Fruit fly (Drosophila melanogaster) whole organism, embryonic: ENCODE measurements around the gene Dlip1.

Experiments used
- Adf1 ChIP-seq: fragments of 200-800 bp; sonication (Bioruptor generic); IDR thresholded peaks from 2 replicates; pipeline ENCODE4 v1.3.6; 2022; ENCODE audit warnings: missing biosample characterization, missing genetic modification characterization
- Antp ChIP-seq: fragments of 200-800 bp; sonication (Bioruptor generic); optimal IDR thresholded peaks from 3 replicates; lab custom pipeline; 2016; ENCODE audit warnings: missing biosample characterization, missing genetic modification characterization
- Atf6 ChIP-seq: fragments of 200-800 bp; sonication (Bioruptor generic); IDR thresholded peaks from 2 replicates; pipeline ENCODE4 v1.3.6; 2022; ENCODE audit warnings: missing biosample characterization, missing genetic modification characterization
- Blimp-1 ChIP-seq: fragments of 200-800 bp; sonication (Bioruptor generic); optimal IDR thresholded peaks from 3 replicates; lab custom pipeline; 2018; ENCODE audit warnings: missing biosample characterization, missing genetic modification characterization, mild to moderate bottlenecking, moderate library complexity, missing genetic modification reagents
- CG10543 ChIP-seq: fragments of 200-800 bp; sonication (Bioruptor generic); optimal IDR thresholded peaks from 3 replicates; lab custom pipeline; 2017; ENCODE audit warnings: missing biosample characterization, mild to moderate bottlenecking, missing genetic modification characterization, moderate library complexity
- CG10959 ChIP-seq: fragments of 200-800 bp; sonication (Bioruptor generic); IDR thresholded peaks from 2 replicates; pipeline ENCODE4 v1.3.6; 2022; ENCODE audit warnings: missing biosample characterization, missing genetic modification characterization
- CG11085 ChIP-seq: fragments of 200-800 bp; sonication (Bioruptor generic); IDR thresholded peaks from 2 replicates; pipeline ENCODE4 v1.3.6; 2022; ENCODE audit warnings: missing biosample characterization, missing genetic modification characterization
- CG11247 ChIP-seq: fragments of 200-800 bp; sonication (Bioruptor generic); IDR thresholded peaks from 2 replicates; pipeline ENCODE4 v1.3.6; 2022; ENCODE audit warnings: missing biosample characterization, missing genetic modification characterization
- CG12659 ChIP-seq: fragments of 200-800 bp; sonication (Bioruptor generic); optimal IDR thresholded peaks from 3 replicates; lab custom pipeline; 2017; ENCODE audit warnings: mild to moderate bottlenecking, missing biosample characterization, missing genetic modification reagents, missing genetic modification characterization
- CG13296 ChIP-seq: fragments of 200-800 bp; sonication (Bioruptor generic); optimal IDR thresholded peaks from 3 replicates; lab custom pipeline; 2018; ENCODE audit warnings: missing biosample characterization, mild to moderate bottlenecking, missing genetic modification characterization
- CG17361 ChIP-seq: fragments of 200-800 bp; sonication (Bioruptor generic); IDR thresholded peaks from 3 replicates; pipeline ENCODE4 v1.3.6; 2022; ENCODE audit warnings: missing biosample characterization, missing genetic modification characterization
- CG17802 ChIP-seq: fragments of 200-800 bp; sonication (Bioruptor generic); optimal IDR thresholded peaks from 2 replicates; lab custom pipeline; 2018; ENCODE audit warnings: missing biosample characterization, mild to moderate bottlenecking, missing genetic modification characterization, moderate library complexity
- CG30020 ChIP-seq: fragments of 200-800 bp; optimal IDR thresholded peaks from 2 replicates; lab custom pipeline; 2019; ENCODE audit warnings: missing biosample characterization, mild to moderate bottlenecking, missing genetic modification characterization, moderate library complexity
- CG32532 ChIP-seq: fragments of 200-800 bp; sonication (Bioruptor generic); IDR thresholded peaks from 2 replicates; pipeline ENCODE4 v1.3.6; 2022; ENCODE audit warnings: missing biosample characterization, missing genetic modification characterization
- CG34376 ChIP-seq: fragments of 200-800 bp; sonication (Bioruptor generic); optimal IDR thresholded peaks from 2 replicates; lab custom pipeline; 2018; ENCODE audit warnings: missing biosample characterization, mild to moderate bottlenecking, missing genetic modification characterization
- CG3995 ChIP-seq: fragments of 200-800 bp; sonication (Bioruptor generic); optimal IDR thresholded peaks from 3 replicates; lab custom pipeline; 2016; ENCODE audit warnings: missing biosample characterization, missing genetic modification characterization
- CG4617 ChIP-seq: fragments of 200-800 bp; sonication (Bioruptor generic); optimal IDR thresholded peaks from 3 replicates; lab custom pipeline; 2016; ENCODE audit warnings: missing biosample characterization, missing genetic modification characterization, borderline replicate concordance
- CG6765 ChIP-seq: fragments of 200-800 bp; sonication (Bioruptor generic); optimal IDR thresholded peaks from 3 replicates; lab custom pipeline; 2017; ENCODE audit warnings: missing biosample characterization, mild to moderate bottlenecking, missing genetic modification characterization
- D19A ChIP-seq: fragments of 200-800 bp; optimal IDR thresholded peaks from 3 replicates; lab custom pipeline; 2019; ENCODE audit warnings: missing biosample characterization, mild to moderate bottlenecking, missing genetic modification characterization, moderate library complexity
- Deaf1 ChIP-seq: fragments of 200-800 bp; optimal IDR thresholded peaks from 3 replicates; lab custom pipeline; 2019; ENCODE audit warnings: missing biosample characterization, mild to moderate bottlenecking, missing genetic modification characterization, moderate library complexity
- Dek ChIP-seq: fragments of 200-800 bp; sonication (Bioruptor generic); optimal IDR thresholded peaks from 3 replicates; lab custom pipeline; 2019; ENCODE audit warnings: missing biosample characterization, mild to moderate bottlenecking, missing genetic modification characterization, moderate library complexity
- Dip3 ChIP-seq: fragments of 200-800 bp; sonication (Bioruptor generic); optimal IDR thresholded peaks from 3 replicates; lab custom pipeline; 2016; ENCODE audit warnings: missing biosample characterization, missing genetic modification characterization
- Dp ChIP-seq: fragments of 200-800 bp; sonication (Bioruptor generic); optimal IDR thresholded peaks from 2 replicates; lab custom pipeline; 2018; ENCODE audit warnings: missing biosample characterization, mild to moderate bottlenecking, missing genetic modification characterization, moderate library complexity
- ERR ChIP-seq: fragments of 200-800 bp; sonication (Bioruptor generic); optimal IDR thresholded peaks from 2 replicates; lab custom pipeline; 2016; ENCODE audit warnings: missing biosample characterization, missing genetic modification characterization
- Ets97D ChIP-seq: fragments of 200-800 bp; sonication (Bioruptor generic); optimal IDR thresholded peaks from 3 replicates; lab custom pipeline; 2016; ENCODE audit warnings: missing biosample characterization, missing genetic modification characterization
- Kr ChIP-seq: fragments of 200-800 bp; sonication (Bioruptor generic); optimal IDR thresholded peaks from 2 replicates; lab custom pipeline; 2017; ENCODE audit warnings: missing biosample characterization, mild to moderate bottlenecking, missing genetic modification characterization
- Mes4 ChIP-seq: fragments of 200-800 bp; sonication (Bioruptor generic); optimal IDR thresholded peaks from 2 replicates; lab custom pipeline; 2016; ENCODE audit warnings: missing biosample characterization, missing genetic modification characterization
- PHDP ChIP-seq: fragments of 200-800 bp; sonication (Bioruptor generic); optimal IDR thresholded peaks from 3 replicates; lab custom pipeline; 2018; ENCODE audit warnings: missing biosample characterization, mild to moderate bottlenecking, missing genetic modification characterization, moderate library complexity
- Spps ChIP-seq: fragments of 200-800 bp; sonication (Bioruptor generic); optimal IDR thresholded peaks from 2 replicates; lab custom pipeline; 2018; ENCODE audit warnings: missing biosample characterization, mild to moderate bottlenecking, missing genetic modification characterization
- Xrp1 ChIP-seq: fragments of 200-800 bp; sonication (Bioruptor generic); IDR thresholded peaks from 2 replicates; pipeline ENCODE4 v1.3.6; 2022; ENCODE audit warnings: missing biosample characterization, missing genetic modification characterization
- ase ChIP-seq: fragments of 200-800 bp; sonication (Bioruptor generic); IDR thresholded peaks from 3 replicates; pipeline ENCODE4 v1.3.6; 2022; ENCODE audit warnings: missing biosample characterization, missing genetic modification characterization
- bcd ChIP-seq: fragments of 200-800 bp; sonication (Bioruptor generic); optimal IDR thresholded peaks from 2 replicates; lab custom pipeline; 2017; ENCODE audit warnings: missing biosample characterization, mild to moderate bottlenecking, missing genetic modification characterization
- bowl ChIP-seq: fragments of 200-800 bp; sonication (Bioruptor generic); IDR thresholded peaks from 2 replicates; pipeline ENCODE4 v1.3.6; 2022; ENCODE audit warnings: missing biosample characterization, missing genetic modification characterization
- br ChIP-seq: fragments of >200 bp; optimal IDR thresholded peaks from 2 replicates; lab custom pipeline; 2017
- croc ChIP-seq: fragments of 200-800 bp; sonication (Bioruptor generic); conservative IDR thresholded peaks from 3 replicates; pipeline ENCODE4 v1.3.6; 2022; ENCODE audit warnings: missing biosample characterization, missing genetic modification characterization
- inv ChIP-seq: fragments of 200-800 bp; sonication (Bioruptor generic); IDR thresholded peaks from 2 replicates; pipeline ENCODE4 v1.3.6; 2022; ENCODE audit warnings: missing biosample characterization, missing genetic modification characterization; ENCODE audit not compliant: partially characterized antibody
- klu ChIP-seq: fragments of 200-800 bp; sonication (Bioruptor generic); IDR thresholded peaks from 2 replicates; pipeline ENCODE4 v1.3.6; 2022; ENCODE audit warnings: missing biosample characterization, missing genetic modification characterization
- lab ChIP-seq: fragments of 200-800 bp; sonication (Bioruptor generic); optimal IDR thresholded peaks from 3 replicates; lab custom pipeline; 2017; ENCODE audit warnings: missing biosample characterization, missing genetic modification characterization, mild to moderate bottlenecking, moderate library complexity, missing genetic modification reagents
- lbe ChIP-seq: fragments of 200-800 bp; sonication (Bioruptor generic); optimal IDR thresholded peaks from 2 replicates; lab custom pipeline; 2016; ENCODE audit warnings: missing biosample characterization, mild to moderate bottlenecking, missing genetic modification characterization
- lilli ChIP-seq: fragments of 200-800 bp; sonication (Bioruptor generic); optimal IDR thresholded peaks from 3 replicates; lab custom pipeline; 2016; ENCODE audit warnings: missing biosample characterization, missing genetic modification characterization
- pros ChIP-seq: fragments of 200-800 bp; sonication (Bioruptor generic); optimal IDR thresholded peaks from 3 replicates; lab custom pipeline; 2019; ENCODE audit warnings: missing biosample characterization, mild to moderate bottlenecking, missing genetic modification characterization, moderate library complexity
- ro ChIP-seq: fragments of 200-800 bp; sonication (Bioruptor generic); IDR thresholded peaks from 2 replicates; pipeline ENCODE4 v1.3.6; 2022; ENCODE audit warnings: missing biosample characterization, missing genetic modification characterization
- sens-2 ChIP-seq: fragments of 200-800 bp; sonication (Bioruptor generic); IDR thresholded peaks from 2 replicates; pipeline ENCODE4 v1.3.6; 2022; ENCODE audit warnings: missing biosample characterization, missing genetic modification characterization
- sima ChIP-seq: fragments of 200-800 bp; sonication (Bioruptor generic); optimal IDR thresholded peaks from 2 replicates; lab custom pipeline; 2016; ENCODE audit warnings: missing biosample characterization, missing genetic modification characterization
- so ChIP-seq: fragments of 200-800 bp; sonication (Bioruptor generic); IDR thresholded peaks from 3 replicates; pipeline ENCODE4 v1.3.6; 2022; ENCODE audit warnings: missing biosample characterization, missing genetic modification characterization
- sr ChIP-seq: fragments of 200-800 bp; sonication (Bioruptor generic); IDR thresholded peaks from 3 replicates; pipeline ENCODE4 v1.3.6; 2022; ENCODE audit warnings: missing biosample characterization, missing genetic modification characterization
- sug ChIP-seq: fragments of 200-800 bp; optimal IDR thresholded peaks from 2 replicates; lab custom pipeline; 2019; ENCODE audit warnings: missing biosample characterization, mild to moderate bottlenecking, missing genetic modification characterization, moderate library complexity
- tll ChIP-seq, 2 experiments: fragments of 200-800 bp in 1 of 2; fragments of >200 bp in 1 of 2; sonication (Bioruptor generic) in 1 of 2; optimal IDR thresholded peaks; 2 replicates each; lab custom pipeline; 2017 to 2019; ENCODE audit warnings: missing biosample characterization in 2 of 2, missing genetic modification characterization in 2 of 2, mild to moderate bottlenecking in 1 of 2, moderate library complexity in 1 of 2
- twi ChIP-seq: fragments of 200-800 bp; optimal IDR thresholded peaks from 2 replicates; lab custom pipeline; 2019; ENCODE audit warnings: missing biosample characterization, mild to moderate bottlenecking, missing genetic modification characterization, moderate library complexity
- zf30C ChIP-seq: fragments of 200-800 bp; sonication (Bioruptor generic); optimal IDR thresholded peaks from 3 replicates; lab custom pipeline; 2018; ENCODE audit warnings: missing biosample characterization, mild to moderate bottlenecking, missing genetic modification characterization

The Dlip1 gene

dm6 chrX:9195311-9195710, 36.9 kb downstream of the Dlip1 start:
- no peak for TF ChIP-seq croc (GFP tag; lab: Robert Waterston, UW)
- TF ChIP-seq CG11247: no peak
- TF ChIP-seq Spps: no peak
- no peak for TF ChIP-seq CG10959
- no peak for TF ChIP-seq CG17802

- TF ChIP-seq Antp (GFP tag; lab: Kevin White, UChicago): no peak
- TF ChIP-seq Ets97D (GFP tag; lab: Kevin White, UChicago): peak; percentile 36
- TF ChIP-seq CG17361: peak; percentile 80
- peak; percentile 78 for TF ChIP-seq Blimp-1 (GFP tag; lab: Kevin White, UChicago)
- peak; percentile 56; the same call in 1 of the 3 replicates for TF ChIP-seq so (GFP tag; lab: Robert Waterston, UW)
- peak; percentile 73 for TF ChIP-seq inv
- TF ChIP-seq CG12659 (GFP tag; lab: Kevin White, UChicago): peak; percentile 74
- peak; percentile 21 for TF ChIP-seq CG3995
- no peak for TF ChIP-seq CG6765
- TF ChIP-seq klu: peak; percentile 41; the same call in 1 of the 2 replicates
- peak; percentile 41 for TF ChIP-seq CG30020 (tag; lab: Kevin White, UChicago)
- peak; percentile 84 for TF ChIP-seq lbe (GFP tag; lab: Kevin White, UChicago)
- peak; percentile 27 for TF ChIP-seq CG34376
- TF ChIP-seq Dip3: peak; percentile 35
- TF ChIP-seq CG13296 (GFP tag; lab: Kevin White, UChicago): peak; percentile 71
- peak; percentile 79 for TF ChIP-seq Atf6
- TF ChIP-seq CG10543 (GFP tag; lab: Kevin White, UChicago): peak; percentile 50
- 0 out of 2 replicates have a peak, but pooled peaks have one; percentile 46 for TF ChIP-seq sens-2 (GFP tag; lab: Robert Waterston, UW)
- peak; percentile 87 for TF ChIP-seq Dp (GFP tag; lab: Kevin White, UChicago)
- peak; percentile 36 for TF ChIP-seq Deaf1 (tag; lab: Kevin White, UChicago)
- peak; percentile 57 for TF ChIP-seq sug (tag; lab: Kevin White, UChicago)
- TF ChIP-seq ERR: no peak
- peak; percentile 52 for TF ChIP-seq CG4617 (GFP tag; lab: Kevin White, UChicago)
- no peak for TF ChIP-seq bowl (GFP tag; lab: Robert Waterston, UW)
- peak; percentile 80 for TF ChIP-seq Xrp1 (GFP tag; lab: Robert Waterston, UW)
- no peak for TF ChIP-seq sima (GFP tag; lab: Kevin White, UChicago)
- TF ChIP-seq ro (GFP tag; lab: Robert Waterston, UW): no peak
- peak; percentile 79 for TF ChIP-seq lab (GFP tag; lab: Kevin White, UChicago)
- peak; percentile 82 for TF ChIP-seq CG32532
- 0 out of 2 replicates have a peak, but pooled peaks have one; percentile 42 for TF ChIP-seq CG11085 (GFP tag; lab: Robert Waterston, UW)
- TF ChIP-seq tll (GFP tag; optimal IDR thresholded peaks at IDR 0.05; lab: Kevin White, UChicago): no peak
- peak; percentile 71; the same call in 2 of the 3 replicates for TF ChIP-seq ase (GFP tag; lab: Robert Waterston, UW)
- peak; percentile 22 for TF ChIP-seq twi
- no peak for TF ChIP-seq pros (GFP tag; lab: Kevin White, UChicago)
- peak; percentile 62 for TF ChIP-seq Dek (tag; lab: Kevin White, UChicago)
- TF ChIP-seq PHDP: peak; percentile 77
- TF ChIP-seq bcd (GFP tag; lab: Kevin White, UChicago): peak; percentile 58
- no peak for TF ChIP-seq sr
- TF ChIP-seq br (lab: Kevin White, UChicago): no peak
- TF ChIP-seq zf30C: no peak
- peak; percentile 63 for TF ChIP-seq D19A (tag; lab: Kevin White, UChicago)
- no peak for TF ChIP-seq Kr
- peak; percentile 62 for TF ChIP-seq Adf1 (GFP tag; lab: Robert Waterston, UW)
- TF ChIP-seq lilli (GFP tag; lab: Kevin White, UChicago): peak; percentile 82
- no peak for TF ChIP-seq Mes4 (GFP tag; lab: Kevin White, UChicago)
Observed at dm6 chrX:9196362-9196761, 37.9 kb downstream of the Dlip1 start, which contains the start of gene CG12118. CG12118 (minus strand) TSS chrX:9196414.
